Worm (Caenorhabditis elegans) whole organism, young adult: ENCODE measurements around the gene ugt-58.

Experiments used
- B0019.2 ChIP-seq: fragments of 200-800 bp; sonication (Bioruptor generic); conservative IDR thresholded peaks from 2 replicates; pipeline ENCODE4 v1.3.6; 2022; ENCODE audit warnings: missing genetic modification reagents, missing genetic modification characterization, missing compliant biosample characterization
- B0035.1 ChIP-seq: sonication (generic microtip); optimal IDR thresholded peaks from 2 replicates; lab custom pipeline; 2016; ENCODE audit warnings: missing genetic modification characterization, mild to moderate bottlenecking, missing compliant biosample characterization, missing genotype, missing genetic modification reagents
- B0336.3 ChIP-seq: fragments of 200-800 bp; sonication (Bioruptor generic); IDR thresholded peaks from 2 replicates; pipeline ENCODE4 v1.3.6; 2022; ENCODE audit warnings: missing genetic modification characterization, missing compliant biosample characterization
- C06A6.2 ChIP-seq: fragments of 200-800 bp; sonication (Bioruptor generic); conservative IDR thresholded peaks from 2 replicates; pipeline ENCODE4 v1.3.6; 2022; ENCODE audit warnings: missing genetic modification characterization, missing compliant biosample characterization
- F22D6.2 ChIP-seq: sonication (generic microtip); optimal IDR thresholded peaks from 2 replicates; lab custom pipeline; 2016; ENCODE audit warnings: mild to moderate bottlenecking, missing genetic modification characterization, missing compliant biosample characterization
- F39B2.1 ChIP-seq: fragments of 200-800 bp; sonication (Bioruptor generic); IDR thresholded peaks from 2 replicates; pipeline ENCODE4 v1.3.6; 2022; ENCODE audit warnings: missing genetic modification reagents, missing genetic modification characterization, missing compliant biosample characterization
- F52B5.7 ChIP-seq: sonication (generic microtip); optimal IDR thresholded peaks from 2 replicates; lab custom pipeline; 2016; ENCODE audit warnings: mild to moderate bottlenecking, missing genetic modification characterization, missing compliant biosample characterization
- F57A8.1 ChIP-seq: fragments of 200-800 bp; sonication (Bioruptor generic); optimal IDR thresholded peaks from 2 replicates; lab custom pipeline; 2018; ENCODE audit warnings: mild to moderate bottlenecking, missing genetic modification characterization, moderate library complexity, missing compliant biosample characterization
- Y53G8AR.9 ChIP-seq: fragments of 200-800 bp; sonication (Bioruptor generic); conservative IDR thresholded peaks from 2 replicates; pipeline ENCODE4 v1.3.6; 2022; ENCODE audit warnings: missing genetic modification reagents, missing genetic modification characterization, missing compliant biosample characterization
- Y79H2A.3 ChIP-seq: fragments of 200-800 bp; sonication (Bioruptor generic); conservative IDR thresholded peaks from 2 replicates; pipeline ENCODE4 v1.3.6; 2022; ENCODE audit warnings: missing genetic modification reagents, missing genetic modification characterization, missing compliant biosample characterization
- ama-1 ChIP-seq, 3 experiments: fragments of 150-350 bp in 1 of 3; sonication (generic microtip) in 2 of 3; optimal IDR thresholded peaks; 2 replicates each; lab custom pipeline; 2014 to 2018; ENCODE audit warnings: missing biosample characterization in 2 of 3, missing genetic modification characterization in 2 of 3, missing genetic modification reagents in 2 of 3
- athp-1 ChIP-seq: sonication (generic microtip); optimal IDR thresholded peaks from 2 replicates; lab custom pipeline; 2017; ENCODE audit warnings: mild to moderate bottlenecking, missing genetic modification characterization, missing compliant biosample characterization
- attf-5 ChIP-seq: fragments of 200-800 bp; sonication (Bioruptor generic); optimal IDR thresholded peaks from 2 replicates; lab custom pipeline; 2018; ENCODE audit warnings: mild to moderate bottlenecking, missing genetic modification characterization, missing compliant biosample characterization
- ceh-100 ChIP-seq: fragments of 200-800 bp; sonication (Bioruptor generic); IDR thresholded peaks from 2 replicates; pipeline ENCODE4 v1.3.6; 2022; ENCODE audit warnings: missing genetic modification reagents, missing genetic modification characterization, missing compliant biosample characterization
- ceh-27 ChIP-seq: fragments of 200-800 bp; sonication (Bioruptor generic); optimal IDR thresholded peaks from 2 replicates; lab custom pipeline; 2018; ENCODE audit warnings: mild to moderate bottlenecking, missing genetic modification characterization, moderate library complexity, missing compliant biosample characterization
- ceh-40 ChIP-seq: fragments of 200-800 bp; sonication (Bioruptor generic); IDR thresholded peaks from 2 replicates; pipeline ENCODE4 v1.3.6; 2022; ENCODE audit warnings: missing genetic modification characterization, missing compliant biosample characterization
- ceh-91 ChIP-seq: fragments of 200-800 bp; sonication (Bioruptor generic); IDR thresholded peaks from 2 replicates; pipeline ENCODE4 v1.3.6; 2022; ENCODE audit warnings: missing genetic modification reagents, missing genetic modification characterization, missing compliant biosample characterization
- dpl-1 ChIP-seq: fragments of 150-350 bp; optimal IDR thresholded peaks from 2 replicates; lab custom pipeline; 2014; ENCODE audit warnings: missing biosample characterization, missing genetic modification reagents, missing genetic modification characterization
- efl-1 ChIP-seq: fragments of 150-350 bp; optimal IDR thresholded peaks from 2 replicates; lab custom pipeline; 2014; ENCODE audit warnings: missing biosample characterization, missing genetic modification reagents, missing genetic modification characterization
- egl-18 ChIP-seq: fragments of 200-800 bp; sonication (Bioruptor generic); IDR thresholded peaks from 2 replicates; pipeline ENCODE4 v1.3.6; 2022; ENCODE audit warnings: missing genetic modification reagents, missing genetic modification characterization, missing compliant biosample characterization
- egrh-3 ChIP-seq: fragments of 200-800 bp; sonication (Bioruptor generic); IDR thresholded peaks from 2 replicates; pipeline ENCODE4 v1.3.6; 2022; ENCODE audit warnings: missing genetic modification reagents, missing genetic modification characterization, missing compliant biosample characterization
- hmg-1.2 ChIP-seq: fragments of 200-800 bp; sonication (Bioruptor generic); IDR thresholded peaks from 2 replicates; pipeline ENCODE4 v1.3.6; 2022; ENCODE audit warnings: missing genetic modification reagents, missing genetic modification characterization, missing compliant biosample characterization
- hrde-1 ChIP-seq: sonication (generic microtip); optimal IDR thresholded peaks from 2 replicates; lab custom pipeline; 2016; ENCODE audit warnings: missing genetic modification characterization, mild to moderate bottlenecking, missing compliant biosample characterization, moderate library complexity, missing genotype, missing genetic modification reagents, borderline replicate concordance
- lag-1 ChIP-seq: fragments of 200-800 bp; sonication (Bioruptor generic); IDR thresholded peaks from 2 replicates; pipeline ENCODE4 v1.3.6; 2022; ENCODE audit warnings: missing genetic modification reagents, missing genetic modification characterization, missing compliant biosample characterization
- lin-35 ChIP-seq, 3 experiments: fragments of 150-350 bp in 2 of 3; sonication (generic microtip) in 1 of 3; optimal IDR thresholded peaks; 2 replicates each; lab custom pipeline; 2014 to 2018; ENCODE audit warnings: missing biosample characterization in 3 of 3, missing genetic modification characterization in 3 of 3, missing genetic modification reagents in 3 of 3
- lir-1 ChIP-seq: fragments of 200-800 bp; sonication (Bioruptor generic); conservative IDR thresholded peaks from 2 replicates; pipeline ENCODE4 v1.3.6; 2022; ENCODE audit warnings: missing genetic modification reagents, missing genetic modification characterization, missing compliant biosample characterization
- lsl-1 ChIP-seq: fragments of 200-800 bp; sonication (Bioruptor generic); optimal IDR thresholded peaks from 2 replicates; lab custom pipeline; 2018; ENCODE audit warnings: mild to moderate bottlenecking, missing genetic modification characterization, moderate library complexity, missing compliant biosample characterization
- madf-6 ChIP-seq: fragments of 200-800 bp; sonication (Bioruptor generic); IDR thresholded peaks from 2 replicates; pipeline ENCODE4 v1.3.6; 2022; ENCODE audit warnings: missing genetic modification reagents, missing genetic modification characterization, missing compliant biosample characterization
- mxl-1 ChIP-seq: sonication (generic microtip); optimal IDR thresholded peaks from 2 replicates; lab custom pipeline; 2016; ENCODE audit warnings: missing genetic modification characterization, missing compliant biosample characterization
- nfya-1 ChIP-seq: sonication (generic microtip); optimal IDR thresholded peaks from 2 replicates; lab custom pipeline; 2017; ENCODE audit warnings: antibody characterized with exemption, missing compliant biosample characterization, missing genetic modification characterization, borderline replicate concordance; ENCODE audit not compliant: insufficient read depth
- pbrm-1 ChIP-seq: fragments of 200-800 bp; sonication (Bioruptor generic); IDR thresholded peaks from 2 replicates; pipeline ENCODE4 v1.3.6; 2022; ENCODE audit warnings: missing genetic modification reagents, missing genetic modification characterization, missing compliant biosample characterization
- rpc-1 ChIP-seq, 2 experiments: fragments of 150-350 bp in 1 of 2; sonication (generic microtip) in 1 of 2; optimal IDR thresholded peaks; 2 replicates each; lab custom pipeline; 2014 to 2018; ENCODE audit warnings: missing biosample characterization in 1 of 2, missing genetic modification characterization in 1 of 2, missing genetic modification reagents in 1 of 2, missing genotype in 1 of 2
- snpc-1.1 ChIP-seq: sonication (generic microtip); optimal IDR thresholded peaks from 2 replicates; lab custom pipeline; 2017; ENCODE audit warnings: missing genetic modification characterization, mild to moderate bottlenecking, missing compliant biosample characterization, antibody characterized with exemption, moderate library complexity, missing genotype, missing genetic modification reagents; ENCODE audit not compliant: insufficient read depth
- snpc-1.3 ChIP-seq: sonication (generic microtip); optimal IDR thresholded peaks from 2 replicates; lab custom pipeline; 2017; ENCODE audit warnings: missing genetic modification characterization, mild to moderate bottlenecking, missing compliant biosample characterization, antibody characterized with exemption, moderate library complexity, missing genotype, missing genetic modification reagents; ENCODE audit not compliant: insufficient read depth
- tbx-9 ChIP-seq: sonication (generic microtip); optimal IDR thresholded peaks from 2 replicates; lab custom pipeline; 2016; ENCODE audit warnings: borderline replicate concordance, missing genetic modification characterization, inconsistent platforms, missing compliant biosample characterization
- xnd-1 ChIP-seq: sonication (generic microtip); optimal IDR thresholded peaks from 2 replicates; lab custom pipeline; 2016; ENCODE audit warnings: missing genotype, missing genetic modification reagents, missing genetic modification characterization, missing compliant biosample characterization
- zfh-2 ChIP-seq: fragments of 200-800 bp; sonication (Bioruptor generic); conservative IDR thresholded peaks from 2 replicates; pipeline ENCODE4 v1.3.6; 2022; ENCODE audit warnings: missing genetic modification reagents, missing genetic modification characterization, missing compliant biosample characterization
- ztf-18 ChIP-seq: sonication (generic microtip); optimal IDR thresholded peaks from 2 replicates; lab custom pipeline; 2016; ENCODE audit warnings: missing genotype, mild to moderate bottlenecking, missing genetic modification characterization, missing compliant biosample characterization
- ztf-22 ChIP-seq: fragments of 200-800 bp; sonication (Bioruptor generic); optimal IDR thresholded peaks from 2 replicates; lab custom pipeline; 2018; ENCODE audit warnings: mild to moderate bottlenecking, missing genetic modification characterization, moderate library complexity, missing compliant biosample characterization
- ztf-25 ChIP-seq: fragments of 200-800 bp; sonication (Bioruptor generic); IDR thresholded peaks from 2 replicates; pipeline ENCODE4 v1.3.6; 2022; ENCODE audit warnings: missing genetic modification reagents, missing genetic modification characterization, missing compliant biosample characterization
- ztf-26 ChIP-seq: sonication (generic microtip); optimal IDR thresholded peaks from 2 replicates; lab custom pipeline; 2017; ENCODE audit warnings: missing genetic modification characterization, missing compliant biosample characterization
- ztf-6 ChIP-seq: fragments of 200-800 bp; sonication (Bioruptor generic); IDR thresholded peaks from 2 replicates; pipeline ENCODE4 v1.3.6; 2022; ENCODE audit warnings: missing genetic modification reagents, missing genetic modification characterization, missing compliant biosample characterization

Gene ugt-58

ce11 chrII:9544386-9544785 lies 42.2 kb downstream of the ugt-58 start, which contains the start of gene sra-7:
Gene sra-7, plus strand, starts transcription at chrII:9544686.
- TF ChIP-seq hmg-1.2 (GFP tag; lab: Robert Waterston, UW) (no peak), ztf-25 (GFP tag; lab: Robert Waterston, UW) (no peak), ztf-6 (GFP tag; lab: Robert Waterston, UW) (no peak), madf-6 (no peak), zfh-2 (no peak), attf-5 (GFP tag; lab: Kevin White, UChicago) (no peak), F52B5.7 (no peak), hrde-1 (tag; lab: Kevin White, UChicago) (no peak), egl-18 (GFP tag; lab: Robert Waterston, UW) (no peak), egrh-3 (no peak)

- TF ChIP-seq rpc-1 (optimal IDR thresholded peaks at IDR 0.05; lab: Kevin White, UChicago): no peak
- no peak for TF ChIP-seq rpc-1 (tag; optimal IDR thresholded peaks at IDR 0.05; lab: Kevin White, UChicago)
- no peak for TF ChIP-seq lin-35 (GFP tag; optimal IDR thresholded peaks at IDR 0.05; lab: Kevin White, UChicago)
- TF ChIP-seq lsl-1 (GFP tag; lab: Kevin White, UChicago): no peak
- no peak for TF ChIP-seq ztf-26 (tag; lab: Kevin White, UChicago)
- no peak for TF ChIP-seq efl-1 (GFP tag; lab: Kevin White, UChicago)
- TF ChIP-seq Y79H2A.3 (GFP tag; lab: Robert Waterston, UW): no peak
- TF ChIP-seq F39B2.1 (GFP tag; lab: Robert Waterston, UW): no peak
- TF ChIP-seq ama-1 (optimal IDR thresholded peaks at IDR 0.05; lab: Kevin White, UChicago): no peak
- TF ChIP-seq ama-1 (GFP tag; optimal IDR thresholded peaks at IDR 0.05; lab: Kevin White, UChicago): no peak
- TF ChIP-seq ztf-18 (tag; lab: Kevin White, UChicago): no peak
- TF ChIP-seq ceh-40: no peak
- TF ChIP-seq F57A8.1 (GFP tag; lab: Kevin White, UChicago): no peak
- no peak for TF ChIP-seq ceh-100 (GFP tag; lab: Robert Waterston, UW)
- TF ChIP-seq snpc-1.3 (tag; lab: Kevin White, UChicago): no peak
These were observed 43.8 kb downstream of the ugt-58 start, which contains the start of gene sra-4 for ce11 chrII:9542785-9543184. Gene sra-4, minus strand, starts transcription at chrII:9542885.

ce11 chrII:9540723-9541122 lies 45.9 kb downstream of the ugt-58 start, which contains the start of gene sra-3:
Gene sra-3, minus strand, starts transcription at chrII:9540823.
- TF ChIP-seq ceh-91 (GFP tag; lab: Robert Waterston, UW): no peak
- TF ChIP-seq rpc-1 (optimal IDR thresholded peaks at IDR 0.05; lab: Kevin White, UChicago): no peak
- no peak for TF ChIP-seq rpc-1 (tag; optimal IDR thresholded peaks at IDR 0.05; lab: Kevin White, UChicago)
- no peak for TF ChIP-seq B0019.2 (GFP tag; lab: Robert Waterston, UW)
- TF ChIP-seq snpc-1.1 (tag; lab: Kevin White, UChicago): no peak
- no peak for TF ChIP-seq ceh-27 (GFP tag; lab: Kevin White, UChicago)
- TF ChIP-seq lin-35 (GFP tag; optimal IDR thresholded peaks at IDR 0.05; lab: Kevin White, UChicago): no peak
- TF ChIP-seq mxl-1: no peak
- TF ChIP-seq B0035.1 (tag; lab: Kevin White, UChicago): no peak
- no peak for TF ChIP-seq snpc-1.3 (tag; lab: Kevin White, UChicago)
- no peak for TF ChIP-seq nfya-1 (tag; lab: Kevin White, UChicago)
- no peak for TF ChIP-seq athp-1 (tag; lab: Kevin White, UChicago)

ce11 chrII:9537429-9537828 lies 49.2 kb downstream of the ugt-58 start, which contains the start of gene sra-8:
Gene sra-8, plus strand, starts transcription at chrII:9537729.
- TF ChIP-seq lir-1 (GFP tag; lab: Robert Waterston, UW) (no peak), B0336.3 (no peak), nfya-1 (tag; lab: Kevin White, UChicago) (no peak), ztf-22 (GFP tag; lab: Kevin White, UChicago) (no peak), mxl-1 (no peak), pbrm-1 (GFP tag; lab: Robert Waterston, UW) (no peak), lag-1 (no peak), Y53G8AR.9 (GFP tag; lab: Robert Waterston, UW) (no peak), F22D6.2 (tag; lab: Kevin White, UChicago) (no peak), C06A6.2 (GFP tag; lab: Robert Waterston, UW) (no peak), ama-1 (optimal IDR thresholded peaks at IDR 0.05; lab: Kevin White, UChicago) (no peak), ama-1 (GFP tag; optimal IDR thresholded peaks at IDR 0.05; lab: Kevin White, UChicago) (no peak), xnd-1 (tag; lab: Kevin White, UChicago) (no peak), tbx-9 (tag; lab: Kevin White, UChicago) (no peak), dpl-1 (GFP tag; lab: Kevin White, UChicago) (no peak), ztf-18 (tag; lab: Kevin White, UChicago) (no peak)
